Worm (Caenorhabditis elegans): Measurements from ENCODE around the gene Y51A2D.21.

Gene Y51A2D.21

DNA sequence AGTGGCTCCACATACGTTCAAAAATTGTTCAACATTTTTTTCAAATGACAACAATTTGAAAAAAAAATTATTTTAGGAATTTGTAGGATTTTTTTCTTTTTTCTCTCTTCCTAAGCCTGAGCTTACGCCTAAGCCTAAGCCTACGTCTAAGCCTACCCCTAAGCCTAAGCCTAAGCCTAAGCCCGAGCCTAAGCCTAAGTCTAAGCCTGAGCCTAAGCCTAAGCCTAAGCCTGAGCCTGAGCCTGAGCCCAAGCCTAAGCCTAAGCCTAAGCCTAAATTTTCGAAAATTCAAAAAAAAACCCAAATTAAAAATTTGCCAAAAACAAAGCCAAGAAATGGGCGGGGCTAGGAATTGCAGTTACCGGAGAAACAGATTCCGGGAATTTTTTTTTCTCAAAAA, 26.1 kb downstream of the Y51A2D.21 start:
- TF ChIP-seq M03D4.4 (tag; optimal IDR thresholded peaks at IDR 0.05) = no peak

DNA sequence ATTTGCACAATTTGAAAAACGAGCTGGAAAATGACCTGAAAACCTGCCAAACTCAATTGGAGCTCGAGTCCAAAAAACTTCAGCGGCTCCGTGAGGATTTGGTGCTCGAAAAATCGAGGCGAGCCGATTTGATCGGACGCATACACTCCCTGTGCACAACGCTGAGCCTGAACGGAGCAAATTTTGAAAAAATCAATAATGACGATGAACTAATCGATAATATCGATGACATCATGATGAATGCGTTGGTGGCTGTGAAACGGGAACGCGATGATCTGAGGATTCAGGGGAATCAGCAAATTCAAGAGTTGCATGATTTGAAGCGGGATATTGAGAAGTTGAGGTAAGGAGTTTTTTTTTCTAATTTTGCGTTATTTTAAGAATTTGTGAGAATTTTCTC, 33.9 kb downstream of the Y51A2D.21 start:
- TF ChIP-seq lsy-2 (tag; optimal IDR thresholded peaks at IDR 0.05) (no peak), sptf-1 (tag; optimal IDR thresholded peaks at IDR 0.05) (no peak), drap-1 (GFP tag; optimal IDR thresholded peaks at IDR 0.05) (no peak), nhr-2 (tag; optimal IDR thresholded peaks at IDR 0.05) (no peak), unc-39 (tag; optimal IDR thresholded peaks at IDR 0.05) (no peak)

DNA sequence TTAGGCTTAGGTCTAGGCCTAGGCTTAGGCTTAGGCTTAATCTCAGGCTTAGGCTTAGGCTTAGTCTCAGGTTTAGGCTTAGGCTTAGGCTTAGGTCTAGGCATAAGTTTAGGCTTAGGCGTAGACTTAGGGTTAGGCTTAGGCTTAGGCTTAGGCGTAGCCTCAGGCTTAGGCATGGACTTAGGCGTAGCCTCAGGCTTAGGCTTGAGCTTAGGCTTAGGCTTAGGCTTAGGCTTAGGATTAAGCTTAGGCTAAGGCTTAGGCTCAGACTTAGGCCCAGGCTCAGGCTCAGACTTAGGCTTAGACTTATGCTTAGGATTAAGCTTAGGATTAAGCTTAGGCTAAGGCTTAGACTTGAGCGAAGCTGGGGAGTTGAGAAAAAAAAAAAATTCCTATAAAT, 41.5 kb downstream of the Y51A2D.21 start:
- TF ChIP-seq ham-2 (GFP tag; optimal IDR thresholded peaks at IDR 0.05) (peak; percentile 50), mab-5 (tag; optimal IDR thresholded peaks at IDR 0.05) (no peak), M03D4.4 (tag; optimal IDR thresholded peaks at IDR 0.05) (no peak), zip-8 (tag; optimal IDR thresholded peaks at IDR 0.05) (no peak)

DNA sequence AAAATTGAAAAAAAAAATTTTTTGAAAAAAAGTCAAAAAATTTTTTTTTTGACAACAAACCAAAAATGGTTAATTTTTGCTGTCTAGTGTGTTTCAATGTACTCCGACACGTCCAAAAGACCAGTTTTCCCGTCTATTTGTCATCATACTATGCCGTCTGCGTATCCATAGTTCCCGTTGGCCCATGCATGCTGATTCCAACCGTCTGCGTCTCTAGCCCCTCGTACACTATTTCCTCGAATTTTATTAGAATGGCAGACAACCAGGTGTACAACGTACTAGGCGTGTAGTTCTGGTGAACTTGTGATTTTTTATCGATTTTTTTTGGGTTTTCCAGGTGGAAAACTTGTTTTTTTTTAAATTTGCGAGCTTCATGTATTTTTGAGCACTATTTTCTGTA, 42.9 kb downstream of the Y51A2D.21 start:
- TF ChIP-seq unc-120 (tag; optimal IDR thresholded peaks at IDR 0.05; ENCODE audit: poor library complexity, severe bottlenecking) = peak; percentile 20
- no peak for TF ChIP-seq elt-1 (tag; optimal IDR thresholded peaks at IDR 0.05; ENCODE audit: borderline replicate concordance, insufficient read depth)
- peak; percentile 36 for TF ChIP-seq mep-1 (tag; optimal IDR thresholded peaks at IDR 0.05)
- TF ChIP-seq ces-1 (GFP tag; optimal IDR thresholded peaks at IDR 0.05) = no peak
- no peak for TF ChIP-seq tbx-8 (GFP tag; optimal IDR thresholded peaks at IDR 0.05)
- no peak for TF ChIP-seq mab-5 (tag; optimal IDR thresholded peaks at IDR 0.05)
- TF ChIP-seq bed-3 (GFP tag; optimal IDR thresholded peaks at IDR 0.05) = no peak
- no peak for TF ChIP-seq ceh-83 (GFP tag; optimal IDR thresholded peaks at IDR 0.05)
- TF ChIP-seq snpc-4 (tag; optimal IDR thresholded peaks at IDR 0.05) = no peak
- TF ChIP-seq drap-1 (GFP tag; optimal IDR thresholded peaks at IDR 0.05) = no peak

DNA sequence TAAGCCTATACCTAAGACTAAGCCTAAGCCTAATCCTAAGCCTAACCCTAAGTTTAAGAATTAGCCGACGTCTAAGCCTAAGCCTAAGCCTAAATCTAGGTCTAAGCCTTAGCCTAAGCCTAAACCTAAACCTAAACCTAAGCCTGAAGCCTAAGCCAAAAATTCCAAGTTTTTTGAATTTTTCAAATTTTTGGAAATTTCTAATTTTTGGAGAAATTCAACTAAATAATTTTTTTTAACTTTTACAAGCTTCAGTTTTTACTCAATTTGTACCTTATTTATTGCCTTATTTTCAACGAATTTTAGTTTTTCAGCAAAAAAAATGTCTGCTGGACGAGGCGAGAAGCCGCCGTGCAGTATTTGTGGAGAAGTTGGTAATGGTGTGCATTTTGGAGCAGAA, 44.7 kb downstream of the Y51A2D.21 start, which contains the start of gene nhr-70:
TSS of gene nhr-70 (plus strand) at position 301 of the 400 bp plus-strand sequence.
- TF ChIP-seq bed-3 (GFP tag; optimal IDR thresholded peaks at IDR 0.05) = no peak
- TF ChIP-seq elt-1 (tag; optimal IDR thresholded peaks at IDR 0.05; ENCODE audit: borderline replicate concordance, insufficient read depth) = no peak
- no peak for TF ChIP-seq lin-13 (tag; optimal IDR thresholded peaks at IDR 0.05)
- TF ChIP-seq nhr-237 (tag; optimal IDR thresholded peaks at IDR 0.05) = no peak
- no peak for TF ChIP-seq lin-32 (GFP tag; optimal IDR thresholded peaks at IDR 0.05)
- no peak for TF ChIP-seq unc-62 (GFP tag; optimal IDR thresholded peaks at IDR 0.05)
- no peak for TF ChIP-seq ztf-11 (tag; optimal IDR thresholded peaks at IDR 0.05)
- no peak for TF ChIP-seq sptf-1 (tag; optimal IDR thresholded peaks at IDR 0.05)
- TF ChIP-seq mab-5 (tag; optimal IDR thresholded peaks at IDR 0.05) = no peak
- no peak for TF ChIP-seq zip-8 (tag; optimal IDR thresholded peaks at IDR 0.05)
- no peak for TF ChIP-seq ceh-39 (tag; optimal IDR thresholded peaks at IDR 0.05)
- TF ChIP-seq ceh-43 (GFP tag; optimal IDR thresholded peaks at IDR 0.05) = no peak
- no peak for TF ChIP-seq unc-120 (tag; optimal IDR thresholded peaks at IDR 0.05; ENCODE audit: poor library complexity, severe bottlenecking)
- no peak for TF ChIP-seq snpc-4 (tag; optimal IDR thresholded peaks at IDR 0.05)
- no peak for TF ChIP-seq tbx-8 (GFP tag; optimal IDR thresholded peaks at IDR 0.05)
- TF ChIP-seq M03D4.4 (tag; optimal IDR thresholded peaks at IDR 0.05) = no peak
- TF ChIP-seq mls-2 (tag; optimal IDR thresholded peaks at IDR 0.05) = no peak
- TF ChIP-seq elt-3 (tag; optimal IDR thresholded peaks at IDR 0.05) = no peak
- no peak for TF ChIP-seq blmp-1 (tag; optimal IDR thresholded peaks at IDR 0.05)
- TF ChIP-seq hlh-1 (tag; optimal IDR thresholded peaks at IDR 0.05) = no peak

DNA sequence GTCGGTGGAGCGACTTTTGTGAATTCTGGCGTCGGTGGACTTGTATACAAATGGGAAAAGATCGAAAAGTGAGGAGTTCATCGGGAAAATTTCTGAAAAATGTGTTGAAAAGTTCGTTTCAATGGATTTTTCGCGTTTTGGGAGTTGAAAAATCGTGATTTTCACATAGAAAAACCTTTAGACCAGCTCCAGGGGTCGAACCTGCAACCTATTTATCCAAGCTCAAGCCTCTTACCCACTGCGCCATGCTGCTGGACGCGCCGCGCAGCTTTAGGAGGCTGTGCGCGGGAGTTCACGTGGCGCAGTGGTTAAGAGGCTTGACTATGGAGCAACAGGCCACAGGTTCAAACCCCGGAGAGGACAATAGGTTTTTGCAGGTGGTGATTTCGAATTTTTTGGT, 50.8 kb downstream of the Y51A2D.21 start, which contains the start of gene Y69H2.1:
TSS of gene Y69H2.1 (minus strand) at position 101 of the 400 bp plus-strand sequence.
- TF ChIP-seq ceh-39 (tag; optimal IDR thresholded peaks at IDR 0.05) = no peak
- TF ChIP-seq mep-1 (tag; optimal IDR thresholded peaks at IDR 0.05) = no peak
- TF ChIP-seq unc-62 (GFP tag; optimal IDR thresholded peaks at IDR 0.05) = no peak
- no peak for TF ChIP-seq mls-2 (tag; optimal IDR thresholded peaks at IDR 0.05)
- TF ChIP-seq snpc-4 (tag; optimal IDR thresholded peaks at IDR 0.05) = no peak
- TF ChIP-seq lsy-2 (tag; optimal IDR thresholded peaks at IDR 0.05) = no peak
- TF ChIP-seq lin-13 (tag; optimal IDR thresholded peaks at IDR 0.05) = no peak
- TF ChIP-seq lin-32 (GFP tag; optimal IDR thresholded peaks at IDR 0.05) = no peak
- TF ChIP-seq unc-120 (tag; optimal IDR thresholded peaks at IDR 0.05; ENCODE audit: poor library complexity, severe bottlenecking) = no peak

Measured in whole organism, mixed stage, embryonic.